Fruit fly (Drosophila melanogaster): ENCODE data around the gene Cnep1r2.

DNA sequence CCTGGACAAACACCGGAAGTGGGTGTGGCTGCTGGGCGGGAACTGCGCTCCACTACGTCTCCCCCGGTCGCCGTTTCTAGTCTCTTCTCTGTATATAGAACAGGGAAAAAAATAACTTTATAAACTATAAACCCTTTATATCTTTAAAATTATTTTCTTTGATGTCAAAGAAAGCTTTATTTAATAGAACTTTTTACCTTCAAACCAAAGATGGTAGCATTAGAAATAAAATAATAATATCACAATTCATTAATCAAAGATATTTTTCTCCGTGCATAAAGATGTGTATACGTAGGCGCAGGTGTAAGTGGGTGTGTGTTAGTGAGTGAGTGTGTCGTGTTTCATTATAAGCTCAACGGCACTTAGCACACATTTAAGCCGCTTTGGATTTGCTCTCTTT is 38.4 kb upstream of the Cnep1r2 start:
- TF ChIP-seq CG10348 (GFP tag; IDR thresholded peaks at IDR 0.05) (no peak), Ets98B (GFP tag; IDR thresholded peaks at IDR 0.05) (no peak), CG9948 (tag; optimal IDR thresholded peaks at IDR 0.05) (no peak), EcR (GFP tag; optimal IDR thresholded peaks at IDR 0.05) (no peak)

Data from whole organism, pupa.